Fruit fly (Drosophila melanogaster) whole organism, embryonic: ENCODE data around the gene Wwox.

Experiments
- B-H2 ChIP-seq: fragments of 200-800 bp; sonication (Bioruptor generic); optimal IDR thresholded peaks from 2 replicates; lab custom pipeline; 2018; ENCODE audit warnings: missing biosample characterization, mild to moderate bottlenecking, missing genetic modification characterization
- CG6689 ChIP-seq: fragments of 200-800 bp; sonication (Bioruptor generic); IDR thresholded peaks from 2 replicates; pipeline ENCODE4 v1.3.6; 2022; ENCODE audit warnings: missing biosample characterization, missing genetic modification characterization
- ci ChIP-seq: fragments of 200-800 bp; sonication (Bioruptor generic); IDR thresholded peaks from 3 replicates; pipeline ENCODE4 v1.3.6; 2022; ENCODE audit warnings: missing biosample characterization, missing genetic modification characterization

- TF ChIP-seq CG6689 (GFP tag; lab: Robert Waterston, UW) (no peak), B-H2 (GFP tag; lab: Kevin White, UChicago) (no peak), ci (GFP tag; lab: Robert Waterston, UW) (no peak)
Observed at dm6 chr2L:7998080-7998457, 6.0 kb downstream of the Wwox start, which contains the start of gene CG7227.
